Fruit fly (Drosophila melanogaster) whole organism, embryonic: Measurements from ENCODE around the gene CG17732.

Experiments
- Awh ChIP-seq: fragments of 200-800 bp; sonication (Bioruptor generic); IDR thresholded peaks from 2 replicates; pipeline ENCODE4, ENCODE4 v1.3.6; 2022; ENCODE audit warnings: missing biosample characterization, missing genetic modification characterization
- CG17802 ChIP-seq: fragments of 200-800 bp; sonication (Bioruptor generic); optimal IDR thresholded peaks from 2 replicates; lab custom pipeline; 2018; ENCODE audit warnings: missing biosample characterization, mild to moderate bottlenecking, missing genetic modification characterization, moderate library complexity

DNA sequence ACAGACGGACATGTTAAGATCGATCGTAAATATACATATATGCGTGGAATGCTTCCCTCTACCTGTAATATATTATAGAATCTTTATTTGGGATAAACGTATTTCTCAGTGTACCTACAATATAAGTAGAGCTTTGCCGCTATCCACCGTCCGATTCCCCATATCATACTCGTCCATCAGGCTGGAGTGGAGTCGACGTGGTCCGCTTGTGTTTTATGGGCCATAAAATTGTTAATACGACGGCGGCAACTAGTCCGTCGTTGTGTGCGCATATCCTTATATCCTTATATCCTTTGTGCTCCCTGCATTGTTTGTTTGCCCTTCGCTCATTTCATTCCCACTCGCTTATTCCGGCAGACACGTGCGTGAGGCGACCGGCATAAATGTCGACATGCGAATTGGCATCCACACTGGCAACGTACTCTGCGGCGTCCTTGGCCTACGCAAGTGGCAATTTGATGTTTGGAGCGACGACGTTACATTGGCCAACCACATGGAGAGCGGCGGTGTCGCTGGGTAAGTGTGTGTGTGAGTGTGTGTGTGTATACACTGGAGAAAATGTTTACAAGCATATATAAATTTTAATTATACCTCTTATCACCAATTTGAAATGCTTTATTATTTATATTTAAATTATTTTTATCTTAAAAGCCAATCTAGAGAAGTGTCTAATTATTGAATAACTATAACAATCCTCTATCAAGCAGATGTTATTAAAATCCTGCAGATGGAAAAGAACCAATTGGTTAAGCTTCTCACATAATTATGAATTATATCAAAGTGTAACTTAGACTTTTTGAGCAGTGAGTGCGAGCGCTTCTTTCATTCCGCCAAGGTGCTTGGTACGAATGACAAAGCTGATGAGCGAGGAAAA is 12.5 kb upstream of the CG17732 start:
- TF ChIP-seq CG17802: no peak
- no peak for TF ChIP-seq Awh (GFP tag; lab: Robert Waterston, UW)
